Worm (Caenorhabditis elegans): ENCODE measurements around the gene ula-1.

ce11 chrIII:4878281-4878680 lies 41.8 kb downstream of the ula-1 start, which contains the start of the genes tost-1 and arx-6:
- TF ChIP-seq nhr-237 (tag; optimal IDR thresholded peaks at IDR 0.05) (no peak), ztf-7 (tag; optimal IDR thresholded peaks at IDR 0.05) (no peak), ZK546.5 (tag; optimal IDR thresholded peaks at IDR 0.05) (no peak), fos-1 (tag; optimal IDR thresholded peaks at IDR 0.05) (no peak), snpc-4 (tag; optimal IDR thresholded peaks at IDR 0.05) (no peak)
